Worm (Caenorhabditis elegans) whole organism, young adult: ENCODE measurements around the gene mog-1.

Experiments
- C17E4.6 ChIP-seq: fragments of 200-800 bp; sonication (Bioruptor generic); IDR thresholded peaks from 2 replicates; pipeline ENCODE4 v1.3.6; 2022; ENCODE audit warnings: missing genetic modification reagents, missing genetic modification characterization, missing compliant biosample characterization
- D2030.7 ChIP-seq: fragments of 200-800 bp; sonication (Bioruptor generic); IDR thresholded peaks from 2 replicates; pipeline ENCODE4 v1.3.6; 2022; ENCODE audit warnings: missing genetic modification reagents, missing genetic modification characterization, missing compliant biosample characterization
- F23B12.7 ChIP-seq: sonication (generic microtip); optimal IDR thresholded peaks from 2 replicates; lab custom pipeline; 2017; ENCODE audit warnings: missing genetic modification characterization, mild to moderate bottlenecking, missing compliant biosample characterization, antibody characterized with exemption, moderate library complexity; ENCODE audit not compliant: insufficient read depth
- F33H1.4 ChIP-seq: fragments of 200-800 bp; sonication (Bioruptor generic); IDR thresholded peaks from 2 replicates; pipeline ENCODE4 v1.3.6; 2022; ENCODE audit warnings: missing genetic modification reagents, missing genetic modification characterization, missing compliant biosample characterization
- F39B2.1 ChIP-seq: fragments of 200-800 bp; sonication (Bioruptor generic); IDR thresholded peaks from 2 replicates; pipeline ENCODE4 v1.3.6; 2022; ENCODE audit warnings: missing genetic modification reagents, missing genetic modification characterization, missing compliant biosample characterization
- K12H6.12 ChIP-seq: fragments of 200-800 bp; sonication (Bioruptor generic); optimal IDR thresholded peaks from 2 replicates; lab custom pipeline; 2018; ENCODE audit warnings: mild to moderate bottlenecking, missing genetic modification characterization, missing compliant biosample characterization
- athp-1 ChIP-seq: sonication (generic microtip); optimal IDR thresholded peaks from 2 replicates; lab custom pipeline; 2017; ENCODE audit warnings: mild to moderate bottlenecking, missing genetic modification characterization, missing compliant biosample characterization
- attf-3 ChIP-seq: fragments of 200-800 bp; sonication (Bioruptor generic); conservative IDR thresholded peaks from 2 replicates; pipeline ENCODE4 v1.3.6; 2022; ENCODE audit warnings: missing genetic modification reagents, missing genetic modification characterization, missing compliant biosample characterization
- bed-1 ChIP-seq: fragments of 200-800 bp; sonication (Bioruptor generic); IDR thresholded peaks from 2 replicates; pipeline ENCODE4 v1.3.6; 2022; ENCODE audit warnings: missing genetic modification reagents, missing genetic modification characterization, missing compliant biosample characterization
- bed-2 ChIP-seq: fragments of 200-800 bp; sonication (Bioruptor generic); IDR thresholded peaks from 2 replicates; pipeline ENCODE4 v1.3.6; 2022; ENCODE audit warnings: missing genetic modification reagents, missing genetic modification characterization, missing compliant biosample characterization
- cebp-1 ChIP-seq, 2 experiments: fragments of 200-800 bp in 1 of 2; sonication (Bioruptor generic) in 1 of 2; sonication (generic microtip) in 1 of 2; IDR thresholded peaks in 1 of 2; optimal IDR thresholded peaks in 1 of 2; 2 replicates each; pipeline versions ENCODE4 v1.3.6 to Lab custom; 2017 to 2022; ENCODE audit warnings: missing compliant biosample characterization in 2 of 2, missing genetic modification characterization in 2 of 2, mild to moderate bottlenecking in 1 of 2, missing genetic modification reagents in 1 of 2, moderate library complexity in 1 of 2
- ceh-27 ChIP-seq: fragments of 200-800 bp; sonication (Bioruptor generic); optimal IDR thresholded peaks from 2 replicates; lab custom pipeline; 2018; ENCODE audit warnings: mild to moderate bottlenecking, missing genetic modification characterization, moderate library complexity, missing compliant biosample characterization
- ceh-58 ChIP-seq: fragments of 200-800 bp; sonication (Bioruptor generic); IDR thresholded peaks from 2 replicates; pipeline ENCODE4 v1.3.6; 2022; ENCODE audit warnings: missing genetic modification characterization, missing compliant biosample characterization
- ceh-79 ChIP-seq: sonication (generic microtip); optimal IDR thresholded peaks from 2 replicates; lab custom pipeline; 2017; ENCODE audit warnings: mild to moderate bottlenecking, missing genetic modification characterization, missing compliant biosample characterization
- ceh-91 ChIP-seq: fragments of 200-800 bp; sonication (Bioruptor generic); IDR thresholded peaks from 2 replicates; pipeline ENCODE4 v1.3.6; 2022; ENCODE audit warnings: missing genetic modification reagents, missing genetic modification characterization, missing compliant biosample characterization
- die-1 ChIP-seq: sonication (generic microtip); optimal IDR thresholded peaks from 2 replicates; lab custom pipeline; 2016; ENCODE audit warnings: missing genotype, mild to moderate bottlenecking, missing genetic modification characterization, missing compliant biosample characterization
- dpl-1 ChIP-seq: fragments of 150-350 bp; optimal IDR thresholded peaks from 2 replicates; lab custom pipeline; 2014; ENCODE audit warnings: missing biosample characterization, missing genetic modification reagents, missing genetic modification characterization
- efl-1 ChIP-seq: fragments of 150-350 bp; optimal IDR thresholded peaks from 2 replicates; lab custom pipeline; 2014; ENCODE audit warnings: missing biosample characterization, missing genetic modification reagents, missing genetic modification characterization
- hlh-12 ChIP-seq: sonication (generic microtip); optimal IDR thresholded peaks from 2 replicates; lab custom pipeline; 2016; ENCODE audit warnings: missing genetic modification characterization, missing compliant biosample characterization
- hmg-1.2 ChIP-seq: fragments of 200-800 bp; sonication (Bioruptor generic); IDR thresholded peaks from 2 replicates; pipeline ENCODE4 v1.3.6; 2022; ENCODE audit warnings: missing genetic modification reagents, missing genetic modification characterization, missing compliant biosample characterization
- hrde-1 ChIP-seq: sonication (generic microtip); optimal IDR thresholded peaks from 2 replicates; lab custom pipeline; 2016; ENCODE audit warnings: missing genetic modification characterization, mild to moderate bottlenecking, missing compliant biosample characterization, moderate library complexity, missing genotype, missing genetic modification reagents, borderline replicate concordance
- lag-1 ChIP-seq: fragments of 200-800 bp; sonication (Bioruptor generic); IDR thresholded peaks from 2 replicates; pipeline ENCODE4 v1.3.6; 2022; ENCODE audit warnings: missing genetic modification reagents, missing genetic modification characterization, missing compliant biosample characterization
- let-526 ChIP-seq: fragments of 200-800 bp; sonication (Bioruptor generic); IDR thresholded peaks from 2 replicates; pipeline ENCODE4 v1.3.6; 2022; ENCODE audit warnings: missing genetic modification reagents, missing genetic modification characterization, missing compliant biosample characterization
- let-607 ChIP-seq, 2 experiments: fragments of 200-800 bp in 1 of 2; sonication (Bioruptor generic) in 1 of 2; sonication (generic microtip) in 1 of 2; optimal IDR thresholded peaks; 2 replicates each; lab custom pipeline; 2016 to 2018; ENCODE audit warnings: mild to moderate bottlenecking in 2 of 2, missing compliant biosample characterization in 2 of 2, missing genetic modification characterization in 2 of 2, moderate library complexity in 2 of 2, missing genotype in 1 of 2
- lin-35 ChIP-seq, 3 experiments: fragments of 150-350 bp in 2 of 3; sonication (generic microtip) in 1 of 3; optimal IDR thresholded peaks; 2 replicates each; lab custom pipeline; 2014 to 2018; ENCODE audit warnings: missing biosample characterization in 3 of 3, missing genetic modification characterization in 3 of 3, missing genetic modification reagents in 3 of 3
- lsl-1 ChIP-seq: fragments of 200-800 bp; sonication (Bioruptor generic); optimal IDR thresholded peaks from 2 replicates; lab custom pipeline; 2018; ENCODE audit warnings: mild to moderate bottlenecking, missing genetic modification characterization, moderate library complexity, missing compliant biosample characterization
- madf-6 ChIP-seq: fragments of 200-800 bp; sonication (Bioruptor generic); IDR thresholded peaks from 2 replicates; pipeline ENCODE4 v1.3.6; 2022; ENCODE audit warnings: missing genetic modification reagents, missing genetic modification characterization, missing compliant biosample characterization
- madf-8 ChIP-seq: fragments of 200-800 bp; sonication (Bioruptor generic); conservative IDR thresholded peaks from 2 replicates; pipeline ENCODE4 v1.3.6; 2022; ENCODE audit warnings: missing genetic modification reagents, missing genetic modification characterization, missing compliant biosample characterization
- mcd-1 ChIP-seq: fragments of 200-800 bp; sonication (Bioruptor generic); IDR thresholded peaks from 2 replicates; pipeline ENCODE4 v1.3.6; 2022; ENCODE audit warnings: missing genetic modification reagents, missing genetic modification characterization, missing compliant biosample characterization
- mes-4 ChIP-seq: sonication (generic microtip); optimal IDR thresholded peaks from 2 replicates; lab custom pipeline; 2016; ENCODE audit warnings: missing genotype, missing genetic modification characterization, missing compliant biosample characterization
- mxl-1 ChIP-seq: sonication (generic microtip); optimal IDR thresholded peaks from 2 replicates; lab custom pipeline; 2016; ENCODE audit warnings: missing genetic modification characterization, missing compliant biosample characterization
- nfya-2 ChIP-seq: fragments of 200-800 bp; sonication (Bioruptor generic); IDR thresholded peaks from 2 replicates; pipeline ENCODE4 v1.3.6; 2022; ENCODE audit warnings: missing genetic modification reagents, missing genetic modification characterization, missing compliant biosample characterization
- nhr-80 ChIP-seq: sonication (generic microtip); optimal IDR thresholded peaks from 2 replicates; lab custom pipeline; 2016; ENCODE audit warnings: missing genetic modification characterization, missing compliant biosample characterization
- nhr-90 ChIP-seq: sonication (generic microtip); optimal IDR thresholded peaks from 2 replicates; lab custom pipeline; 2016; ENCODE audit warnings: missing genotype, mild to moderate bottlenecking, missing genetic modification characterization, missing compliant biosample characterization
- snpc-1.1 ChIP-seq: sonication (generic microtip); optimal IDR thresholded peaks from 2 replicates; lab custom pipeline; 2017; ENCODE audit warnings: missing genetic modification characterization, mild to moderate bottlenecking, missing compliant biosample characterization, antibody characterized with exemption, moderate library complexity, missing genotype, missing genetic modification reagents; ENCODE audit not compliant: insufficient read depth
- snpc-1.3 ChIP-seq: sonication (generic microtip); optimal IDR thresholded peaks from 2 replicates; lab custom pipeline; 2017; ENCODE audit warnings: missing genetic modification characterization, mild to moderate bottlenecking, missing compliant biosample characterization, antibody characterized with exemption, moderate library complexity, missing genotype, missing genetic modification reagents; ENCODE audit not compliant: insufficient read depth
- snpc-3.4 ChIP-seq: sonication (generic microtip); optimal IDR thresholded peaks from 2 replicates; lab custom pipeline; 2017; ENCODE audit warnings: missing genetic modification characterization, mild to moderate bottlenecking, missing compliant biosample characterization, antibody characterized with exemption, moderate library complexity, missing genotype, missing genetic modification reagents
- somi-1 ChIP-seq: fragments of 200-800 bp; sonication (Bioruptor generic); optimal IDR thresholded peaks from 2 replicates; lab custom pipeline; 2018; ENCODE audit warnings: mild to moderate bottlenecking, missing genetic modification characterization, missing compliant biosample characterization
- sptf-2 ChIP-seq: fragments of 200-800 bp; sonication (Bioruptor generic); optimal IDR thresholded peaks from 2 replicates; lab custom pipeline; 2018; ENCODE audit warnings: mild to moderate bottlenecking, missing genetic modification characterization, missing compliant biosample characterization
- tlf-1 ChIP-seq: fragments of 200-800 bp; sonication (Bioruptor generic); optimal IDR thresholded peaks from 2 replicates; lab custom pipeline; 2018; ENCODE audit warnings: mild to moderate bottlenecking, missing genetic modification characterization, missing compliant biosample characterization
- xnd-1 ChIP-seq: sonication (generic microtip); optimal IDR thresholded peaks from 2 replicates; lab custom pipeline; 2016; ENCODE audit warnings: missing genotype, missing genetic modification reagents, missing genetic modification characterization, missing compliant biosample characterization

Gene mog-1

ce11 chrIII:9910608-9911479, 45.2 kb downstream of the mog-1 start, which contains the start of the genes cyld-1 and F40F12.9:
Gene cyld-1 (minus strand): TSS chrIII:9910658.
Gene F40F12.9 (plus strand): TSS chrIII:9911328.
- TF ChIP-seq snpc-1.1: peak; percentile 5
- no peak for TF ChIP-seq F23B12.7 (tag; lab: Kevin White, UChicago)
- peak; percentile 50 for TF ChIP-seq D2030.7 (GFP tag; lab: Robert Waterston, UW)
- TF ChIP-seq tlf-1 (GFP tag; lab: Kevin White, UChicago): no peak
- no peak for TF ChIP-seq F39B2.1 (GFP tag; lab: Robert Waterston, UW)
- TF ChIP-seq xnd-1 (tag; lab: Kevin White, UChicago): peak; percentile 6
- TF ChIP-seq lsl-1 (GFP tag; lab: Kevin White, UChicago): peak; percentile 86
- peak; percentile 60 for TF ChIP-seq ceh-91 (GFP tag; lab: Robert Waterston, UW)
- peak; percentile 18 for TF ChIP-seq snpc-3.4 (tag; lab: Kevin White, UChicago)
- TF ChIP-seq sptf-2 (GFP tag; lab: Kevin White, UChicago): no peak
- peak; percentile 75 for TF ChIP-seq madf-6 (GFP tag; lab: Robert Waterston, UW)
- TF ChIP-seq mxl-1 (tag; lab: Kevin White, UChicago): no peak
- TF ChIP-seq ceh-27: no peak
- TF ChIP-seq cebp-1 (GFP tag; IDR thresholded peaks at IDR 0.05; lab: Robert Waterston, UW): no peak
- TF ChIP-seq cebp-1 (tag; optimal IDR thresholded peaks at IDR 0.05; lab: Kevin White, UChicago): peak; percentile 35
- peak; percentile 55 for TF ChIP-seq madf-8
- TF ChIP-seq F33H1.4 (GFP tag; lab: Robert Waterston, UW): peak; percentile 83
- peak; percentile 60 for TF ChIP-seq snpc-1.3 (tag; lab: Kevin White, UChicago)
- TF ChIP-seq C17E4.6 (GFP tag; lab: Robert Waterston, UW): no peak
- peak; percentile 62 for TF ChIP-seq nhr-80
- peak; percentile 25 for TF ChIP-seq efl-1 (GFP tag; lab: Kevin White, UChicago)
- TF ChIP-seq hlh-12 (tag; lab: Kevin White, UChicago): no peak
- no peak for TF ChIP-seq dpl-1 (GFP tag; lab: Kevin White, UChicago)

ce11 chrIII:9908769-9909168, 47.2 kb downstream of the mog-1 start:
- TF ChIP-seq lag-1 (GFP tag; lab: Robert Waterston, UW): no peak
- TF ChIP-seq cebp-1 (GFP tag; IDR thresholded peaks at IDR 0.05; lab: Robert Waterston, UW): no peak
- TF ChIP-seq cebp-1 (tag; optimal IDR thresholded peaks at IDR 0.05; lab: Kevin White, UChicago): peak; percentile 11
- TF ChIP-seq hmg-1.2: peak; percentile 14; the same call in 1 of the 2 replicates

- no peak for TF ChIP-seq ceh-79 (tag; lab: Kevin White, UChicago)
- TF ChIP-seq ceh-58: no peak
These were observed 48.4 kb downstream of the mog-1 start for ce11 chrIII:9907574-9907973.

- TF ChIP-seq bed-2 (GFP tag; lab: Robert Waterston, UW): no peak
- TF ChIP-seq mes-4 (tag; lab: Kevin White, UChicago): no peak
- no peak for TF ChIP-seq athp-1 (tag; lab: Kevin White, UChicago)
- no peak for TF ChIP-seq let-526
- TF ChIP-seq snpc-1.3 (tag; lab: Kevin White, UChicago): no peak
- TF ChIP-seq nfya-2 (GFP tag; lab: Robert Waterston, UW): no peak
- no peak for TF ChIP-seq hrde-1
- TF ChIP-seq die-1 (tag; lab: Kevin White, UChicago): no peak
- TF ChIP-seq mcd-1: no peak
- no peak for TF ChIP-seq lin-35 (GFP tag; optimal IDR thresholded peaks at IDR 0.05; lab: Kevin White, UChicago)
- TF ChIP-seq let-607 (tag; optimal IDR thresholded peaks at IDR 0.05; lab: Kevin White, UChicago): no peak
- TF ChIP-seq nhr-90 (tag; lab: Kevin White, UChicago): no peak
- no peak for TF ChIP-seq bed-1
- TF ChIP-seq attf-3 (GFP tag; lab: Robert Waterston, UW): no peak
- peak; percentile 34 for TF ChIP-seq K12H6.12 (tag; lab: Kevin White, UChicago)
- peak; percentile 0 for TF ChIP-seq somi-1
These were observed 50.7 kb downstream of the mog-1 start for ce11 chrIII:9905307-9905706.
